Fruit fly (Drosophila melanogaster): ENCODE results near the gene CG9555.

- TF ChIP-seq psq (optimal IDR thresholded peaks at IDR 0.05) (no peak), Sin3A (optimal IDR thresholded peaks at IDR 0.05) (no peak), Myc (optimal IDR thresholded peaks at IDR 0.05) (no peak), h (optimal IDR thresholded peaks at IDR 0.05) (no peak)
Observed at dm6 chr2L:8980359-8980758, 11.2 kb upstream of the CG9555 start, which contains the start of gene CG18662.

Measured in Kc167 (cell line).